Fruit fly (Drosophila melanogaster) whole organism, adult: ENCODE measurements around the gene Vha16-2.

Source experiments
- CG11617 ChIP-seq: fragments of 200-800 bp; sonication (Bioruptor generic); optimal IDR thresholded peaks from 2 replicates; lab custom pipeline; 2017; ENCODE audit warnings: mild to moderate bottlenecking, missing biosample characterization, missing genetic modification reagents, missing genetic modification characterization
- CG1620 ChIP-seq: fragments of 200-800 bp; sonication (Bioruptor generic); optimal IDR thresholded peaks from 2 replicates; lab custom pipeline; 2016; ENCODE audit warnings: missing biosample characterization, missing genetic modification characterization
- Crg-1 ChIP-seq: fragments of 200-800 bp; sonication (Bioruptor generic); optimal IDR thresholded peaks from 2 replicates; lab custom pipeline; 2016; ENCODE audit warnings: missing biosample characterization, missing genetic modification characterization
- Hr96 ChIP-seq: fragments of 200-800 bp; sonication (Bioruptor generic); optimal IDR thresholded peaks from 2 replicates; lab custom pipeline; 2016; ENCODE audit warnings: missing biosample characterization, missing genetic modification characterization
- Mnt ChIP-seq: fragments of 200-800 bp; sonication (Bioruptor generic); optimal IDR thresholded peaks from 2 replicates; lab custom pipeline; 2016; ENCODE audit warnings: missing biosample characterization, mild to moderate bottlenecking, missing genetic modification characterization
- bab1 ChIP-seq: fragments of 200-800 bp; sonication (Bioruptor generic); optimal IDR thresholded peaks from 3 replicates; lab custom pipeline; 2019; ENCODE audit warnings: missing biosample characterization, mild to moderate bottlenecking, missing genetic modification characterization, moderate library complexity
- cnc ChIP-seq, 2 experiments: fragments of >200 bp; optimal IDR thresholded peaks; 2 replicates each; lab custom pipeline; 2017

- TF ChIP-seq Crg-1 (GFP tag; lab: Kevin White, UChicago): no peak
- TF ChIP-seq bab1 (GFP tag; lab: Kevin White, UChicago): no peak
- no peak for TF ChIP-seq Hr96 (GFP tag; lab: Kevin White, UChicago)
- TF ChIP-seq Mnt (GFP tag; lab: Kevin White, UChicago): no peak
- TF ChIP-seq CG1620 (GFP tag; lab: Kevin White, UChicago): no peak
- TF ChIP-seq cnc (optimal IDR thresholded peaks at IDR 0.05; lab: Kevin White, UChicago): no peak
- TF ChIP-seq CG11617 (GFP tag; lab: Kevin White, UChicago): no peak
These were observed at the start of gene Vha16-2 for dm6 chr3L:11474658-11475057.
